Fruit fly (Drosophila melanogaster): Measurements from ENCODE around the gene Tpi.

DNA sequence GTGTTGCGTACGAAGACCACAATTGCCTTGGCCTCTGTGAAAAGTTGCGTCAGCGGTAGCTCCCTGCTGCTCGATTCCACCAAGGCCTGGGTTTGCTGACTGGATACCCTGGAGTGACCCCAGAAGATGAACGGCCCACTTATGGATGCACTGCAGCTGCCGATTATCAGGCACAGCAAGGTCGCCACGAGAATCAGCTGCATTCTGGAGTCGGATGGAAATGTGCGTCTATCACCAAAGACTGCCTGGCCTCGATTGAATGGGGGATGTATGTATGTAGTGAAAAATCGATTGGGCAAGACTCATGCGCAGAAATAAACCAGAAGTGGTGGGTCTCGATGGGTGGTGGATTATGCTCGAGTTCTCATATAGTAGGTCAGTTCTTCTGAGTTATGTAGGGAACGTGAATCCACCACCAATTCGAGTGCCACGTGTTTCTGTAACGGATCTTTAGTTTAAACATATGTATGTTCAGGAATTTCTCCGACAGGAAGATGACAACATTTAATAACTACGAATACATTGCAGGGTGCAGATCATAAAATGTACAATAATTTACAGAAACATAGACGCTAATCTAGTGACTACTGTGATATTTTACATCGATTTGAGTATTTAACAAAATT lies 31.9 kb upstream of the Tpi start, which contains the start of gene VhaAC45RP:
- no peak for TF ChIP-seq danr (GFP tag; IDR thresholded peaks at IDR 0.05)
- TF ChIP-seq Dbx (GFP tag; IDR thresholded peaks at IDR 0.05), result no peak
- no peak for TF ChIP-seq CG2199 (GFP tag; IDR thresholded peaks at IDR 0.05)
- no peak for TF ChIP-seq CG16779 (GFP tag; IDR thresholded peaks at IDR 0.05)
- no peak for TF ChIP-seq nom (GFP tag; optimal IDR thresholded peaks at IDR 0.05)
- no peak for TF ChIP-seq crol (GFP tag; IDR thresholded peaks at IDR 0.05)
- no peak for TF ChIP-seq mirr (GFP tag; optimal IDR thresholded peaks at IDR 0.05)
- no peak for TF ChIP-seq CG8478 (optimal IDR thresholded peaks at IDR 0.05)
- TF ChIP-seq CG10959 (GFP tag; IDR thresholded peaks at IDR 0.05), result no peak
- TF ChIP-seq Bgb (GFP tag; IDR thresholded peaks at IDR 0.05; ENCODE audit: partially characterized antibody), result no peak
- no peak for TF ChIP-seq Oli (tag; optimal IDR thresholded peaks at IDR 0.05)
- TF ChIP-seq CG17802 (tag; optimal IDR thresholded peaks at IDR 0.05), result no peak
